Worm (Caenorhabditis elegans) whole organism, L2 larva: ENCODE measurements around the gene F07A11.5.

Experiments
- C34F6.9 ChIP-seq: fragments of 150-350 bp; optimal IDR thresholded peaks from 2 replicates; lab custom pipeline; 2014; ENCODE audit warnings: missing biosample characterization, missing genetic modification characterization
- F13H6.1 ChIP-seq: sonication (generic microtip); optimal IDR thresholded peaks from 2 replicates; lab custom pipeline; 2016; ENCODE audit warnings: missing genetic modification characterization, missing compliant biosample characterization
- R02D3.7 ChIP-seq: fragments of 150-350 bp; optimal IDR thresholded peaks from 2 replicates; lab custom pipeline; 2014; ENCODE audit warnings: missing biosample characterization, missing genetic modification characterization
- Y55F3AM.14 ChIP-seq: fragments of 200-800 bp; sonication (Bioruptor generic); optimal IDR thresholded peaks from 2 replicates; lab custom pipeline; 2018; ENCODE audit warnings: mild to moderate bottlenecking, missing genetic modification characterization, missing compliant biosample characterization
- ZK546.5 ChIP-seq: sonication (generic microtip); optimal IDR thresholded peaks from 2 replicates; lab custom pipeline; 2017; ENCODE audit warnings: missing biosample characterization, missing genetic modification characterization
- alr-1 ChIP-seq: fragments of 150-350 bp; optimal IDR thresholded peaks from 2 replicates; lab custom pipeline; 2014; ENCODE audit warnings: missing biosample characterization, missing genetic modification characterization
- aly-2 ChIP-seq: fragments of 150-350 bp; optimal IDR thresholded peaks from 2 replicates; lab custom pipeline; 2014; ENCODE audit warnings: missing biosample characterization, missing genetic modification characterization
- ama-1 ChIP-seq: fragments of 150-350 bp; optimal IDR thresholded peaks from 2 replicates; lab custom pipeline; 2018; ENCODE audit warnings: inconsistent platforms
- blmp-1 ChIP-seq: sonication (generic microtip); optimal IDR thresholded peaks from 2 replicates; lab custom pipeline; 2017; ENCODE audit warnings: missing genetic modification characterization, mild to moderate bottlenecking, missing compliant biosample characterization, antibody characterized with exemption, moderate library complexity; ENCODE audit not compliant: insufficient read depth
- ceh-16 ChIP-seq: fragments of 150-350 bp; optimal IDR thresholded peaks from 2 replicates; lab custom pipeline; 2014; ENCODE audit warnings: missing biosample characterization, missing genetic modification characterization
- ceh-82 ChIP-seq: fragments of 150-350 bp; optimal IDR thresholded peaks from 2 replicates; lab custom pipeline; 2014; ENCODE audit warnings: missing biosample characterization, missing genetic modification characterization
- crh-2 ChIP-seq: sonication (generic microtip); optimal IDR thresholded peaks from 2 replicates; lab custom pipeline; 2017; ENCODE audit warnings: missing biosample characterization, missing genetic modification characterization
- dmd-4 ChIP-seq: sonication (generic microtip); optimal IDR thresholded peaks from 2 replicates; lab custom pipeline; 2017; ENCODE audit warnings: missing biosample characterization, missing genetic modification characterization
- egl-27 ChIP-seq: sonication (generic microtip); optimal IDR thresholded peaks from 3 replicates; lab custom pipeline; 2017; ENCODE audit warnings: missing biosample characterization, missing genetic modification reagents, missing genetic modification characterization
- elt-1 ChIP-seq: fragments of 150-350 bp; optimal IDR thresholded peaks from 2 replicates; lab custom pipeline; 2014; ENCODE audit warnings: missing biosample characterization, missing genetic modification characterization
- elt-3 ChIP-seq: sonication (generic microtip); optimal IDR thresholded peaks from 2 replicates; lab custom pipeline; 2017; ENCODE audit warnings: missing biosample characterization, missing genetic modification characterization
- fos-1 ChIP-seq: fragments of 150-350 bp; optimal IDR thresholded peaks from 2 replicates; lab custom pipeline; 2014; ENCODE audit warnings: missing biosample characterization, missing genetic modification characterization
- gmeb-1 ChIP-seq: fragments of 150-350 bp; optimal IDR thresholded peaks from 2 replicates; lab custom pipeline; 2014; ENCODE audit warnings: missing biosample characterization, missing genetic modification characterization
- lin-11 ChIP-seq: fragments of 150-350 bp; sonication (generic microtip); optimal IDR thresholded peaks from 2 replicates; lab custom pipeline; 2014; ENCODE audit warnings: missing biosample characterization, missing genetic modification characterization, inconsistent platforms, mixed read lengths
- lin-13 ChIP-seq: fragments of 150-350 bp; optimal IDR thresholded peaks from 2 replicates; lab custom pipeline; 2014; ENCODE audit warnings: missing biosample characterization, missing genetic modification reagents, missing genetic modification characterization
- lin-39 ChIP-seq: fragments of 150-350 bp; optimal IDR thresholded peaks from 2 replicates; lab custom pipeline; 2014; ENCODE audit warnings: missing biosample characterization, missing genetic modification reagents, missing genetic modification characterization
- lsy-2 ChIP-seq, 2 experiments: fragments of 150-350 bp in 1 of 2; sonication (generic microtip) in 1 of 2; optimal IDR thresholded peaks; 2 replicates each; lab custom pipeline; 2014 to 2017; ENCODE audit warnings: missing biosample characterization in 2 of 2, missing genetic modification characterization in 2 of 2
- mab-5 ChIP-seq: fragments of 150-350 bp; optimal IDR thresholded peaks from 2 replicates; lab custom pipeline; 2014; ENCODE audit warnings: missing biosample characterization, missing genetic modification characterization
- mbf-1 ChIP-seq: sonication (generic microtip); optimal IDR thresholded peaks from 2 replicates; lab custom pipeline; 2017; ENCODE audit warnings: missing biosample characterization, missing genetic modification characterization
- mdl-1 ChIP-seq, 2 experiments: fragments of 150-350 bp in 1 of 2; sonication (generic microtip) in 1 of 2; optimal IDR thresholded peaks; 2 replicates each; lab custom pipeline; 2017; ENCODE audit warnings: missing biosample characterization in 2 of 2, missing genetic modification characterization in 2 of 2
- nhr-10 ChIP-seq: sonication (generic microtip); optimal IDR thresholded peaks from 2 replicates; lab custom pipeline; 2017; ENCODE audit warnings: missing biosample characterization, missing genetic modification characterization
- nhr-11 ChIP-seq: fragments of 150-350 bp; optimal IDR thresholded peaks from 2 replicates; lab custom pipeline; 2014; ENCODE audit warnings: missing biosample characterization, missing genetic modification characterization
- nhr-12 ChIP-seq: fragments of 150-350 bp; optimal IDR thresholded peaks from 2 replicates; lab custom pipeline; 2014; ENCODE audit warnings: missing biosample characterization, missing genetic modification characterization
- nhr-129 ChIP-seq: fragments of 150-350 bp; optimal IDR thresholded peaks from 2 replicates; lab custom pipeline; 2014; ENCODE audit warnings: missing biosample characterization, missing genetic modification characterization
- nhr-21 ChIP-seq: fragments of 150-350 bp; optimal IDR thresholded peaks from 2 replicates; lab custom pipeline; 2014; ENCODE audit warnings: missing biosample characterization, missing genetic modification characterization
- nhr-23 ChIP-seq: fragments of 150-350 bp; optimal IDR thresholded peaks from 2 replicates; lab custom pipeline; 2014; ENCODE audit warnings: missing biosample characterization, missing genetic modification reagents, missing genetic modification characterization
- nhr-237 ChIP-seq: fragments of 150-350 bp; optimal IDR thresholded peaks from 2 replicates; lab custom pipeline; 2014; ENCODE audit warnings: missing biosample characterization, missing genetic modification characterization
- nhr-25 ChIP-seq: fragments of 150-350 bp; sonication (generic microtip); optimal IDR thresholded peaks from 3 replicates; lab custom pipeline; 2014; ENCODE audit warnings: missing biosample characterization, missing genetic modification characterization
- nhr-6 ChIP-seq: fragments of 150-350 bp; optimal IDR thresholded peaks from 2 replicates; lab custom pipeline; 2014; ENCODE audit warnings: missing biosample characterization, missing genetic modification characterization
- nhr-77 ChIP-seq: fragments of 150-350 bp; optimal IDR thresholded peaks from 2 replicates; lab custom pipeline; 2014; ENCODE audit warnings: missing biosample characterization, missing genetic modification characterization
- peb-1 ChIP-seq: fragments of 150-350 bp; optimal IDR thresholded peaks from 2 replicates; lab custom pipeline; 2014; ENCODE audit warnings: missing biosample characterization, missing genetic modification characterization
- sem-4 ChIP-seq: fragments of 150-350 bp; optimal IDR thresholded peaks from 2 replicates; lab custom pipeline; 2014; ENCODE audit warnings: missing biosample characterization, missing genetic modification reagents, missing genetic modification characterization
- skn-1 ChIP-seq: sonication (generic microtip); optimal IDR thresholded peaks from 2 replicates; lab custom pipeline; 2017; ENCODE audit warnings: missing biosample characterization, missing genetic modification characterization
- sma-3 ChIP-seq: sonication (generic microtip); optimal IDR thresholded peaks from 2 replicates; lab custom pipeline; 2016; ENCODE audit warnings: missing genetic modification reagents, missing genetic modification characterization, missing compliant biosample characterization
- sma-9 ChIP-seq, 2 experiments: fragments of 150-350 bp in 1 of 2; sonication (generic microtip) in 1 of 2; optimal IDR thresholded peaks; 2 replicates each; lab custom pipeline; 2014 to 2016; ENCODE audit warnings: missing genetic modification characterization in 2 of 2, mild to moderate bottlenecking in 1 of 2, missing biosample characterization in 1 of 2, missing compliant biosample characterization in 1 of 2, missing genetic modification reagents in 1 of 2, moderate library complexity in 1 of 2
- snpc-4 ChIP-seq: fragments of 150-350 bp; optimal IDR thresholded peaks from 2 replicates; lab custom pipeline; 2014; ENCODE audit warnings: missing biosample characterization, missing genetic modification characterization
- unc-39 ChIP-seq: fragments of 150-350 bp; optimal IDR thresholded peaks from 2 replicates; lab custom pipeline; 2014; ENCODE audit warnings: missing biosample characterization, missing genetic modification characterization
- unc-55 ChIP-seq: fragments of 150-350 bp; sonication (generic microtip); optimal IDR thresholded peaks from 3 replicates; lab custom pipeline; 2014; ENCODE audit warnings: missing biosample characterization, missing genetic modification reagents, missing genetic modification characterization
- unc-62 ChIP-seq: fragments of 150-350 bp; optimal IDR thresholded peaks from 2 replicates; lab custom pipeline; 2014; ENCODE audit warnings: missing biosample characterization, missing genetic modification reagents, missing genetic modification characterization
- zag-1 ChIP-seq: fragments of 150-350 bp; optimal IDR thresholded peaks from 2 replicates; lab custom pipeline; 2014; ENCODE audit warnings: missing biosample characterization, missing genetic modification characterization
- ztf-1 ChIP-seq: fragments of 200-800 bp; sonication (Bioruptor generic); conservative IDR thresholded peaks from 2 replicates; pipeline ENCODE4 v1.3.6; 2022; ENCODE audit warnings: missing genetic modification characterization, missing compliant biosample characterization
- ztf-11 ChIP-seq: sonication (generic microtip); optimal IDR thresholded peaks from 2 replicates; lab custom pipeline; 2017; ENCODE audit warnings: missing biosample characterization, missing genetic modification characterization
- ztf-4 ChIP-seq: fragments of 150-350 bp; optimal IDR thresholded peaks from 2 replicates; lab custom pipeline; 2014; ENCODE audit warnings: missing biosample characterization, missing genetic modification characterization

The F07A11.5 gene

DNA sequence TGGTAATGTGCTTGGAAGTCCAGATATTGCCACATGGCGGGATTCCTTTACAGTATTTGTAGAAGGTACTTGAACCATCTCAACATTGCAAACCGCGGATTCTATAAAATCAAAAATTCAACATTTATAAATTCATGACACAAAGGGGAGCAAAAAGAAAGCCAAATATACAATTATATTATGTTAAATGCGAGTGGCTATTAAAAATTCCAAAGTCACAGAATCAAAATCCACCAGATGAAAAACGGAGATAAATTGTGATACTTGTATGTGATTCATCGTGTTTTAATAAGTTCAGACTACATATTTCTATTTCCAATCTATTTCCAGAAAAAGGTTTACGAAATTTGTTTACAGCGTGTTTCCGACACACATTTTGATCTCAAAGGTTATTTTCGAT is 21.4 kb downstream of the F07A11.5 start, which contains the start of gene din-1:
Gene din-1, minus strand, starts transcription at position 101 of the 400 bp plus-strand sequence.
- TF ChIP-seq mab-5 (tag; lab: Kevin White, UChicago) (no peak), mbf-1 (no peak), ztf-4 (tag; lab: Kevin White, UChicago) (no peak), aly-2 (tag; lab: Kevin White, UChicago) (no peak), nhr-6 (no peak), lin-13 (GFP tag; lab: Kevin White, UChicago) (no peak), snpc-4 (no peak), zag-1 (tag; lab: Kevin White, UChicago) (no peak), F13H6.1 (no peak), nhr-23 (tag; lab: Kevin White, UChicago) (no peak), unc-55 (GFP tag; lab: Kevin White, UChicago) (no peak), sma-9 (GFP tag; optimal IDR thresholded peaks at IDR 0.05; lab: Kevin White, UChicago) (no peak), sma-9 (tag; optimal IDR thresholded peaks at IDR 0.05; lab: Kevin White, UChicago) (no peak), nhr-77 (tag; lab: Kevin White, UChicago) (no peak), sma-3 (GFP tag; lab: Kevin White, UChicago) (no peak), ztf-1 (GFP tag; lab: Robert Waterston, UW) (no peak), mdl-1 (tag; optimal IDR thresholded peaks at IDR 0.05; lab: Kevin White, UChicago) (no peak), R02D3.7 (no peak), nhr-12 (no peak), lin-11 (tag; lab: Kevin White, UChicago) (no peak), unc-39 (no peak)

ce11 chrII:11634057-11634676 is 22.1 kb downstream of the F07A11.5 start:
- TF ChIP-seq blmp-1 (tag; lab: Kevin White, UChicago) (peak; percentile 83), snpc-4 (peak; percentile 59), nhr-6 (peak; percentile 62), ceh-82 (tag; lab: Kevin White, UChicago) (peak; percentile 46), nhr-11 (tag; lab: Kevin White, UChicago) (no peak), mab-5 (tag; lab: Kevin White, UChicago) (peak; percentile 86), skn-1 (tag; lab: Kevin White, UChicago) (no peak), F13H6.1 (peak; percentile 96), aly-2 (tag; lab: Kevin White, UChicago) (no peak), crh-2 (peak; percentile 90), unc-55 (GFP tag; lab: Kevin White, UChicago) (peak; percentile 75), Y55F3AM.14 (GFP tag; lab: Kevin White, UChicago) (peak; percentile 91), nhr-12 (no peak), gmeb-1 (tag; lab: Kevin White, UChicago) (peak; percentile 59), nhr-25 (tag; lab: Kevin White, UChicago) (peak; percentile 89), ztf-1 (GFP tag; lab: Robert Waterston, UW) (no peak), elt-1 (tag; lab: Kevin White, UChicago) (no peak), nhr-237 (no peak), zag-1 (tag; lab: Kevin White, UChicago) (peak; percentile 86), lin-39 (no peak), ZK546.5 (tag; lab: Kevin White, UChicago) (no peak), fos-1 (peak; percentile 88), alr-1 (tag; lab: Kevin White, UChicago) (no peak), lin-11 (tag; lab: Kevin White, UChicago) (peak; percentile 70), egl-27 (peak; percentile 89), nhr-77 (tag; lab: Kevin White, UChicago) (peak; percentile 6), sem-4 (peak; percentile 87), nhr-129 (tag; lab: Kevin White, UChicago) (peak; percentile 95), lsy-2 (tag; optimal IDR thresholded peaks at IDR 0.05; lab: Kevin White, UChicago) (peak; percentile 58 to 74), unc-39 (no peak), sma-3 (GFP tag; lab: Kevin White, UChicago) (peak; percentile 90), ztf-4 (tag; lab: Kevin White, UChicago) (peak; percentile 79), peb-1 (no peak), ceh-16 (tag; lab: Kevin White, UChicago) (no peak), dmd-4 (tag; lab: Kevin White, UChicago) (no peak), mdl-1 (tag; optimal IDR thresholded peaks at IDR 0.05; lab: Kevin White, UChicago) (peak; percentile 87 to 94), nhr-23 (tag; lab: Kevin White, UChicago) (no peak), nhr-10 (tag; lab: Kevin White, UChicago) (no peak), nhr-21 (tag; lab: Kevin White, UChicago) (peak; percentile 87), unc-62 (GFP tag; lab: Kevin White, UChicago) (no peak), elt-3 (no peak), C34F6.9 (tag; lab: Kevin White, UChicago) (peak; percentile 87), mbf-1 (no peak), sma-9 (GFP tag; optimal IDR thresholded peaks at IDR 0.05; lab: Kevin White, UChicago) (peak; percentile 93), sma-9 (tag; optimal IDR thresholded peaks at IDR 0.05; lab: Kevin White, UChicago) (no peak), lin-13 (GFP tag; lab: Kevin White, UChicago) (peak; percentile 78), ama-1 (peak; percentile 78), ztf-11 (tag; lab: Kevin White, UChicago) (no peak), R02D3.7 (no peak)
